Worm (Caenorhabditis elegans) whole organism, young adult: Measurements from ENCODE around the gene rfc-3.

ENCODE experiments used
- C06A6.2 ChIP-seq: fragments of 200-800 bp; sonication (Bioruptor generic); conservative IDR thresholded peaks from 2 replicates; pipeline ENCODE4 v1.3.6; 2022; ENCODE audit warnings: missing genetic modification characterization, missing compliant biosample characterization
- ceh-40 ChIP-seq: fragments of 200-800 bp; sonication (Bioruptor generic); IDR thresholded peaks from 2 replicates; pipeline ENCODE4 v1.3.6; 2022; ENCODE audit warnings: missing genetic modification characterization, missing compliant biosample characterization
- him-1 ChIP-seq: sonication (generic microtip); optimal IDR thresholded peaks from 2 replicates; lab custom pipeline; 2016; ENCODE audit warnings: missing genotype, missing genetic modification reagents, missing genetic modification characterization, missing compliant biosample characterization

ce11 chrIV:13075625-13076252, 19.8 kb upstream of the rfc-3 start:
- TF ChIP-seq him-1 (tag; lab: Kevin White, UChicago) (no peak), ceh-40 (no peak), C06A6.2 (no peak)
